Fruit fly (Drosophila melanogaster) whole organism, embryonic: ENCODE data around the gene CG6236.

ENCODE experiments used
- ATbp ChIP-seq: fragments of 200-800 bp; sonication (Bioruptor generic); optimal IDR thresholded peaks from 2 replicates; lab custom pipeline; 2017; ENCODE audit warnings: missing biosample characterization, mild to moderate bottlenecking, missing genetic modification characterization, missing genetic modification reagents
- Blimp-1 ChIP-seq: fragments of 200-800 bp; sonication (Bioruptor generic); optimal IDR thresholded peaks from 3 replicates; lab custom pipeline; 2018; ENCODE audit warnings: missing biosample characterization, missing genetic modification characterization, mild to moderate bottlenecking, moderate library complexity, missing genetic modification reagents
- CG12071 ChIP-seq: fragments of 200-800 bp; sonication (Bioruptor generic); optimal IDR thresholded peaks from 3 replicates; lab custom pipeline; 2018; ENCODE audit warnings: missing biosample characterization, mild to moderate bottlenecking, missing genetic modification characterization
- CG12391 ChIP-seq: fragments of 200-800 bp; sonication (Bioruptor generic); optimal IDR thresholded peaks from 3 replicates; lab custom pipeline; 2018; ENCODE audit warnings: missing biosample characterization, mild to moderate bottlenecking, missing genetic modification characterization, moderate library complexity
- CG12744 ChIP-seq: fragments of 200-800 bp; sonication (Bioruptor generic); optimal IDR thresholded peaks from 2 replicates; lab custom pipeline; 2016; ENCODE audit warnings: missing biosample characterization, missing genetic modification characterization
- CG13296 ChIP-seq: fragments of 200-800 bp; sonication (Bioruptor generic); optimal IDR thresholded peaks from 3 replicates; lab custom pipeline; 2018; ENCODE audit warnings: missing biosample characterization, mild to moderate bottlenecking, missing genetic modification characterization
- CG15514 ChIP-seq: fragments of 200-800 bp; sonication (Bioruptor generic); optimal IDR thresholded peaks from 3 replicates; lab custom pipeline; 2017; ENCODE audit warnings: missing biosample characterization, missing genetic modification characterization, mild to moderate bottlenecking, moderate library complexity, missing genetic modification reagents
- CG17829 ChIP-seq: fragments of 200-800 bp; optimal IDR thresholded peaks from 2 replicates; lab custom pipeline; 2019; ENCODE audit warnings: missing biosample characterization, mild to moderate bottlenecking, missing genetic modification characterization, moderate library complexity
- CG1792 ChIP-seq: fragments of 200-800 bp; sonication (Bioruptor generic); optimal IDR thresholded peaks from 2 replicates; lab custom pipeline; 2016; ENCODE audit warnings: missing biosample characterization, missing genetic modification characterization
- CG2199 ChIP-seq: fragments of 200-800 bp; sonication (Bioruptor generic); IDR thresholded peaks from 3 replicates; pipeline ENCODE4 v1.3.6; 2022; ENCODE audit warnings: missing biosample characterization, missing genetic modification characterization
- CG2678 ChIP-seq: fragments of 200-800 bp; sonication (Bioruptor generic); optimal IDR thresholded peaks from 3 replicates; lab custom pipeline; 2019; ENCODE audit warnings: missing biosample characterization, mild to moderate bottlenecking, missing genetic modification characterization, moderate library complexity
- CG31441 ChIP-seq: fragments of 200-800 bp; sonication (Bioruptor generic); IDR thresholded peaks from 2 replicates; pipeline ENCODE4 v1.3.6; 2022; ENCODE audit warnings: missing biosample characterization, missing genetic modification characterization
- CG3281 ChIP-seq: fragments of 200-800 bp; sonication (Bioruptor generic); optimal IDR thresholded peaks from 3 replicates; lab custom pipeline; 2017; ENCODE audit warnings: missing biosample characterization, mild to moderate bottlenecking, missing genetic modification characterization
- CG43689 ChIP-seq: fragments of 200-800 bp; sonication (Bioruptor generic); IDR thresholded peaks from 2 replicates; pipeline ENCODE4 v1.3.6; 2022; ENCODE audit warnings: missing biosample characterization, missing genetic modification characterization
- CG6813 ChIP-seq: fragments of 200-800 bp; sonication (Bioruptor generic); optimal IDR thresholded peaks from 2 replicates; lab custom pipeline; 2017; ENCODE audit warnings: missing biosample characterization, missing genetic modification characterization, mild to moderate bottlenecking, moderate library complexity, missing genetic modification reagents
- CG8388 ChIP-seq: fragments of 200-800 bp; sonication (Bioruptor generic); optimal IDR thresholded peaks from 2 replicates; lab custom pipeline; 2019; ENCODE audit warnings: missing biosample characterization, mild to moderate bottlenecking, missing genetic modification characterization, moderate library complexity
- CG9727 ChIP-seq: fragments of 200-800 bp; sonication (Bioruptor generic); optimal IDR thresholded peaks from 3 replicates; lab custom pipeline; 2017; ENCODE audit warnings: missing biosample characterization, mild to moderate bottlenecking, missing genetic modification characterization
- D19B ChIP-seq: fragments of 200-800 bp; sonication (Bioruptor generic); optimal IDR thresholded peaks from 2 replicates; lab custom pipeline; 2017; ENCODE audit warnings: missing biosample characterization, mild to moderate bottlenecking, missing genetic modification characterization
- Fer1 ChIP-seq: fragments of 200-800 bp; sonication (Bioruptor generic); optimal IDR thresholded peaks from 2 replicates; lab custom pipeline; 2017; ENCODE audit warnings: missing biosample characterization, mild to moderate bottlenecking, missing genetic modification characterization
- Hr51 ChIP-seq, 2 experiments: fragments of 200-800 bp; sonication (Bioruptor generic); optimal IDR thresholded peaks; 2 replicates in 1 of 2; 3 replicates in 1 of 2; lab custom pipeline; 2016 to 2018; ENCODE audit warnings: missing biosample characterization in 2 of 2, missing genetic modification characterization in 2 of 2, mild to moderate bottlenecking in 1 of 2, moderate library complexity in 1 of 2
- Med ChIP-seq: fragments of 200-800 bp; sonication (Bioruptor generic); peaks from one replicate; lab custom pipeline; 2016; ENCODE audit warnings: missing biosample characterization, missing genetic modification characterization, mild to moderate bottlenecking, inconsistent platforms, moderate library complexity
- Meics ChIP-seq: fragments of 200-800 bp; sonication (Bioruptor generic); optimal IDR thresholded peaks from 2 replicates; lab custom pipeline; 2017; ENCODE audit warnings: missing biosample characterization, mild to moderate bottlenecking, missing genetic modification characterization
- Myb ChIP-seq: fragments of 200-800 bp; sonication (Bioruptor generic); optimal IDR thresholded peaks from 2 replicates; lab custom pipeline; 2016; ENCODE audit warnings: missing biosample characterization, missing genetic modification characterization
- NFAT ChIP-seq: fragments of 200-800 bp; sonication (Bioruptor generic); IDR thresholded peaks from 2 replicates; pipeline ENCODE4 v1.3.6; 2022; ENCODE audit warnings: missing biosample characterization, missing genetic modification characterization
- Side ChIP-seq: fragments of 200-800 bp; sonication (Bioruptor generic); optimal IDR thresholded peaks from 2 replicates; lab custom pipeline; 2016; ENCODE audit warnings: missing biosample characterization, missing genetic modification characterization
- Sry-β ChIP-seq: fragments of 200-800 bp; sonication (Bioruptor generic); optimal IDR thresholded peaks from 2 replicates; lab custom pipeline; 2018; ENCODE audit warnings: missing biosample characterization, mild to moderate bottlenecking, missing genetic modification characterization, moderate library complexity
- Tbp ChIP-seq: fragments of >200 bp; optimal IDR thresholded peaks from 2 replicates; lab custom pipeline; 2018; ENCODE audit warnings: missing biosample characterization, missing genetic modification characterization
- abd-A ChIP-seq: fragments of 200-800 bp; sonication (Bioruptor generic); optimal IDR thresholded peaks from 3 replicates; lab custom pipeline; 2019; ENCODE audit warnings: missing biosample characterization, mild to moderate bottlenecking, missing genetic modification characterization, moderate library complexity
- ac ChIP-seq: fragments of 200-800 bp; sonication (Bioruptor generic); optimal IDR thresholded peaks from 3 replicates; lab custom pipeline; 2017; ENCODE audit warnings: missing biosample characterization, mild to moderate bottlenecking, missing genetic modification characterization
- amos ChIP-seq: fragments of 200-800 bp; sonication (Bioruptor generic); IDR thresholded peaks from 2 replicates; pipeline ENCODE4 v1.3.6; 2022; ENCODE audit warnings: missing biosample characterization, missing genetic modification characterization; ENCODE audit not compliant: partially characterized antibody
- ap ChIP-seq: fragments of 200-800 bp; sonication (Bioruptor generic); IDR thresholded peaks from 2 replicates; pipeline ENCODE4 v1.3.6; 2022; ENCODE audit warnings: missing biosample characterization, missing genetic modification characterization
- bbx ChIP-seq: fragments of 200-800 bp; sonication (Bioruptor generic); IDR thresholded peaks from 2 replicates; pipeline ENCODE4 v1.3.6; 2022; ENCODE audit warnings: missing biosample characterization, missing genetic modification characterization; ENCODE audit not compliant: partially characterized antibody
- corto ChIP-seq: fragments of 200-800 bp; sonication (Bioruptor generic); optimal IDR thresholded peaks from 2 replicates; lab custom pipeline; 2016; ENCODE audit warnings: missing biosample characterization, mild to moderate bottlenecking, missing genetic modification characterization, moderate library complexity
- croc ChIP-seq: fragments of 200-800 bp; sonication (Bioruptor generic); conservative IDR thresholded peaks from 3 replicates; pipeline ENCODE4 v1.3.6; 2022; ENCODE audit warnings: missing biosample characterization, missing genetic modification characterization
- da ChIP-seq: fragments of 200-800 bp; sonication (Bioruptor generic); optimal IDR thresholded peaks from 2 replicates; lab custom pipeline; 2016; ENCODE audit warnings: missing biosample characterization, missing genetic modification characterization
- h ChIP-seq: fragments of >200 bp; optimal IDR thresholded peaks from 2 replicates; lab custom pipeline; 2017
- hb ChIP-seq: fragments of 200-800 bp; sonication (Bioruptor generic); IDR thresholded peaks from 3 replicates; pipeline ENCODE4 v1.3.6; 2022; ENCODE audit warnings: missing biosample characterization, missing genetic modification characterization; ENCODE audit not compliant: partially characterized antibody
- lov ChIP-seq, 2 experiments: fragments of 200-800 bp in 1 of 2; fragments of >200 bp in 1 of 2; sonication (Bioruptor generic) in 1 of 2; IDR thresholded peaks in 1 of 2; optimal IDR thresholded peaks in 1 of 2; 2 replicates in 1 of 2; 3 replicates in 1 of 2; pipeline versions ENCODE4 v1.3.6 to Lab custom; 2017 to 2022; ENCODE audit warnings: missing biosample characterization in 1 of 2, missing genetic modification characterization in 1 of 2
- onecut ChIP-seq: fragments of 200-800 bp; sonication (Bioruptor generic); IDR thresholded peaks from 2 replicates; pipeline ENCODE4 v1.3.6; 2022; ENCODE audit warnings: missing biosample characterization, missing genetic modification characterization
- otp ChIP-seq: fragments of 200-800 bp; sonication (Bioruptor generic); IDR thresholded peaks from 3 replicates; pipeline ENCODE4, ENCODE4 v1.3.6; 2022; ENCODE audit warnings: missing biosample characterization, missing genetic modification characterization
- sens ChIP-seq: fragments of 200-800 bp; sonication (Bioruptor generic); peaks from one replicate; lab custom pipeline; 2016; ENCODE audit warnings: missing biosample characterization, missing genetic modification characterization
- sisA ChIP-seq: fragments of 200-800 bp; sonication (Bioruptor generic); IDR thresholded peaks from 2 replicates; pipeline ENCODE4 v1.3.6; 2022; ENCODE audit warnings: missing biosample characterization, missing genetic modification characterization
- sna ChIP-seq: fragments of 200-800 bp; sonication (Bioruptor generic); IDR thresholded peaks from 2 replicates; pipeline ENCODE4 v1.3.6; 2022; ENCODE audit warnings: missing biosample characterization, missing genetic modification characterization; ENCODE audit not compliant: partially characterized antibody
- wor ChIP-seq: fragments of 200-800 bp; sonication (Bioruptor generic); IDR thresholded peaks from 2 replicates; pipeline ENCODE4 v1.3.6; 2022; ENCODE audit warnings: missing biosample characterization, missing genetic modification characterization
- z ChIP-seq: fragments of 200-800 bp; sonication (Bioruptor generic); IDR thresholded peaks from 3 replicates; pipeline ENCODE4 v1.3.6; 2022; ENCODE audit warnings: missing biosample characterization, missing genetic modification characterization
- zfh1 ChIP-seq: fragments of 200-800 bp; sonication (Bioruptor generic); IDR thresholded peaks from 3 replicates; pipeline ENCODE4 v1.3.6; 2022; ENCODE audit warnings: missing biosample characterization, missing genetic modification characterization

The CG6236 gene

DNA sequence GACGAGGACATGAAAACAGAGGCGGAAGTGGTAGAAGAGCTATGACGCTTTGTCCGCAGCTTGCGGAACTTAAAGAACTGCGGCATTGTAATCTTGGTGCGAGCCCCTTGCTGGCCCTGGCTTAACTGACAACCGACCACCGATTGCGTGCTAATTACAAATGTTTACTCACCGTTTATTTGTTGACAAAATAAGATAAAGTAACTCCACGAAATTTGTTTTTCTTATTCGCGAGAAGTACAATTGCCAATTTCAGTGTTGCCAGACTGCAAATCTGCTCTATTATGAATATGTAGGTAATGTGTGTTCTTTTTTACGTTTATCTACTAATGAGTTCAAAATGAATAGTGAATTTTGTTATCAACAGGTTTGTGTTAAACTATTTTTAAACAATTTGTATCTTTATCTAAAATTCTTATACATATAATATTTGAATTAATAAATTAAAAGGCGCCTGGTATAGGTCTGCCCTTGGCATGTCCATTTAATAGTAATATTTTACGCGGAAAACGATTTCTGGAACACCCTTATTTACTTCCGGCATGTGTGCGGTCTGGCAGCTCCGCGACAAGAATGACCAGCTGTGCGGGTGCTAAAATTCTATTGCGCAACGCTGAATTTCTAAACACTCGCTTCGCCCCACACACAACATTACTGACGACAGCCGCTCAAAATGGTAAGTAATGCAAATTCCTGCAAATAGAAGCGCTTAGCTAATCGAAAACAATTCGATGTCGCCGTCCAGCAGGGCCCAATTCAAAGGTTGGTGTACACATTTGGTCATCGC, 28.8 kb upstream of the CG6236 start, which contains the start of the genes Atg4b and Hibch (continued):
- TF ChIP-seq sna (GFP tag; lab: Robert Waterston, UW) (no peak), D19B (GFP tag; lab: Kevin White, UChicago) (peak; percentile 78), bbx (GFP tag; lab: Robert Waterston, UW) (peak; percentile 39; the same call in 1 of the 2 replicates), ap (GFP tag; lab: Robert Waterston, UW) (peak; percentile 53; the same call in 1 of the 2 replicates), CG8388 (GFP tag; lab: Kevin White, UChicago) (peak; percentile 76), abd-A (tag; lab: Kevin White, UChicago) (no peak), Tbp (GFP tag; lab: Kevin White, UChicago) (no peak), CG1792 (GFP tag; lab: Kevin White, UChicago) (no peak), CG12391 (tag; lab: Kevin White, UChicago) (peak; percentile 90), zfh1 (peak; percentile 62; the same call in 2 of the 3 replicates), Hr51 (GFP tag; optimal IDR thresholded peaks at IDR 0.05; lab: Kevin White, UChicago) (peak; percentile 24 to 78), corto (GFP tag; lab: Kevin White, UChicago) (no peak), otp (GFP tag; lab: Robert Waterston, UW) (no peak), Myb (GFP tag; lab: Kevin White, UChicago) (peak; percentile 15), CG12744 (GFP tag; lab: Kevin White, UChicago) (no peak), CG43689 (GFP tag; lab: Robert Waterston, UW) (peak; percentile 59; the same call in 1 of the 2 replicates), ac (peak; percentile 14), onecut (GFP tag; lab: Robert Waterston, UW) (peak; percentile 49), z (0 out of 3 replicates have a peak, but pooled peaks have one; percentile 22), da (GFP tag; lab: Kevin White, UChicago) (no peak), hb (GFP tag; lab: Robert Waterston, UW) (no peak)

DNA sequence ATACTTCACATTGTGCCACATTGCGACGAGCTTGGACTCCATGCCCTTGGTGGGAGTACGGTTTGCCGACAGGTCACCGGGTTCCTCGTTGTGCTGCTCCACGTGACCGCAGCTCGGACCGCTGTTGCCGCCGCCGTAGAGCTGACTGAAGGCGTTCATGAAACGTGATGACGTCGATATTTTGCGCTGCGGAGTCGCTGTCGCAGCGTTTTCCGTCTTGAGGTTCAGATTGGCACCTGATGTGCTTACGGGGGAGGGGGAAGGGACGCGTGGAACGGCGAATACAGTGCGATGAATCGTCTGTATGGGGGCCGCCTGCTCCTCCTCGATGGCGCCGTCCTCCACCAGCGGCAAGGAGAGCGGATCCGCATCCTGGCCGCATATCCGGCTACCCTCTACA, 28.1 kb upstream of the CG6236 start:
- TF ChIP-seq lov (optimal IDR thresholded peaks at IDR 0.05; lab: Kevin White, UChicago) = no peak
- TF ChIP-seq lov (GFP tag; IDR thresholded peaks at IDR 0.05; lab: Robert Waterston, UW) = 0 out of 3 replicates have a peak, but pooled peaks have one; percentile 22
- TF ChIP-seq croc (GFP tag; lab: Robert Waterston, UW) = no peak
- TF ChIP-seq amos (GFP tag; lab: Robert Waterston, UW) = 0 out of 2 replicates have a peak, but pooled peaks have one; percentile 5

DNA sequence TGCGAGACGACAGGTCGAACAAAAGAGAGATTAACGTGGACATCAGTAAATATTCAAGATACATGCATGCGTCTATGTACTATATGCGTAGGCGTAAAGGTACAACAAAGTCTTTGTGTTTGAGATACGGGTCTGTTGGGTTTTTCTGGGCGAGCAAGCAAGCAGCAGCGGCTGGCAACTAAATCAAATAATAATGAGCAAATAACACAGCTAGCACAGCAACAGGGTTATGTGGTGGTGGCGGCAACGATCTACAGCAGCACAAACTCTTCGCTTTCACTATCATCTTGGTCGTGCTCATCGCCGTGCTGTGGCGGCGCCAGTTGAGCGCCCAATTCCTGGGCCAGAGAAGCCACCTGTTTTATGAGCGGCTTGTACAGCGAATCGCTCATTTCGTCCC, 25.9 kb upstream of the CG6236 start:
- TF ChIP-seq CG17829 (tag; lab: Kevin White, UChicago) (no peak), Sry-β (GFP tag; lab: Kevin White, UChicago) (no peak), CG2678 (tag; lab: Kevin White, UChicago) (peak; percentile 24), sens (GFP tag; lab: Kevin White, UChicago) (peak; percentile 61), Blimp-1 (GFP tag; lab: Kevin White, UChicago) (peak; percentile 14), ATbp (peak; percentile 44), Side (no peak), CG15514 (GFP tag; lab: Kevin White, UChicago) (peak; percentile 4), CG2199 (GFP tag; lab: Robert Waterston, UW) (0 out of 3 replicates have a peak, but pooled peaks have one; percentile 35), CG6813 (peak; percentile 44), CG12071 (GFP tag; lab: Kevin White, UChicago) (peak; percentile 27), wor (GFP tag; lab: Robert Waterston, UW) (no peak), CG3281 (GFP tag; lab: Kevin White, UChicago) (peak; percentile 24), Med (GFP tag; lab: Kevin White, UChicago) (peak; percentile 67), Meics (GFP tag; lab: Kevin White, UChicago) (peak; percentile 5), Fer1 (GFP tag; lab: Kevin White, UChicago) (peak; percentile 34), CG31441 (GFP tag; lab: Robert Waterston, UW) (no peak), CG9727 (GFP tag; lab: Kevin White, UChicago) (peak; percentile 3), h (lab: Kevin White, UChicago) (no peak), CG13296 (peak; percentile 38), sisA (GFP tag; lab: Robert Waterston, UW) (no peak), NFAT (GFP tag; lab: Robert Waterston, UW) (no peak)
